Fruit fly (Drosophila melanogaster): Measurements from ENCODE around the gene SNF4Agamma.

The SNF4Agamma gene

DNA sequence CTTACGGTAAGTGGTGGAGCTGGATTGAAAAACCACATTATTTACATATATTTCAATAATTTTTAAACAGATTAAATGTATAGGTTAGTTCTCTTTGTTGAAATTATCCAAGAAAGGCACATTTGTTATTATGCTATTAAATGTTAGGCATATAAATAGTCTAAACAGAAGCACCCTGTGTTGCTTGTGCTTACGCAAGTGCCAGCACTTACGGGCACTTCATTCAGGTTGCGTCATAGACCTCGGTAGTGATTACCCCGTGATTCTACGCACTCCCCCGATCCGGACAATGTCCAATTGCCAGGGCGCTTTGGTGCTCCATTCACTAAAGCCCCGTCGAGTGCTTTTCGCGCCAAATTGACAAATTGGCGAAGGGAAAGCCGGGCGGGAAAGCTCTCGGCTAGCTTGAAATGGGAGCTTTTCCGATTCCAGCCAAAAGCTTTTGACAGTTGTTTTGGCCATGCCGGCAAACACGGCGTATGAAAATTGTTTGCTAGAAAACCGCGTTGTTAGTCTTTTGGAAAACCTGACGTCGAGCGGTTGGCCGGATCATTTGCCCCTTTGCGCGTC lies 106.0 kb downstream of the SNF4Agamma start, which contains the start of gene ETHR (continued):
- TF ChIP-seq CG4854 (GFP tag; optimal IDR thresholded peaks at IDR 0.05) (no peak), CG16779 (GFP tag; IDR thresholded peaks at IDR 0.05) (no peak), tx (GFP tag; optimal IDR thresholded peaks at IDR 0.05) (no peak), ttk (GFP tag; IDR thresholded peaks at IDR 0.05) (no peak), toy (GFP tag; IDR thresholded peaks at IDR 0.05) (no peak), ssp (GFP tag; IDR thresholded peaks at IDR 0.05) (no peak), Bdp1 (GFP tag; optimal IDR thresholded peaks at IDR 0.05) (no peak), danr (GFP tag; IDR thresholded peaks at IDR 0.05) (no peak), dati (GFP tag; IDR thresholded peaks at IDR 0.05) (no peak), CG3995 (GFP tag; optimal IDR thresholded peaks at IDR 0.05) (peak; percentile 77), gsb (GFP tag; IDR thresholded peaks at IDR 0.05) (no peak), CG5180 (GFP tag; optimal IDR thresholded peaks at IDR 0.05) (no peak), CG3838 (GFP tag; optimal IDR thresholded peaks at IDR 0.05) (no peak), CG8944 (GFP tag; optimal IDR thresholded peaks at IDR 0.05) (no peak), chn (GFP tag; optimal IDR thresholded peaks at IDR 0.05) (no peak), hkb (optimal IDR thresholded peaks at IDR 0.05) (no peak), hkb (GFP tag; IDR thresholded peaks at IDR 0.05) (peak; percentile 64), Hr39 (optimal IDR thresholded peaks at IDR 0.05) (no peak), run (tag; optimal IDR thresholded peaks at IDR 0.05) (no peak), Taf1 (GFP tag; IDR thresholded peaks at IDR 0.05) (no peak; the same call in 1 of the 2 replicates), gcm2 (GFP tag; optimal IDR thresholded peaks at IDR 0.05) (no peak), CG3163 (GFP tag; optimal IDR thresholded peaks at IDR 0.05) (no peak), CG12744 (GFP tag; optimal IDR thresholded peaks at IDR 0.05) (peak; percentile 19), Nf-YC (tag; optimal IDR thresholded peaks at IDR 0.05) (peak; percentile 56), CG14441 (GFP tag; IDR thresholded peaks at IDR 0.05) (peak; percentile 47; the same call in 1 of the 2 replicates), CG17359 (tag; optimal IDR thresholded peaks at IDR 0.05) (no peak), gem (tag; optimal IDR thresholded peaks at IDR 0.05) (peak; percentile 62), ato (GFP tag; IDR thresholded peaks at IDR 0.05; ENCODE audit: partially characterized antibody) (no peak), tio (GFP tag; optimal IDR thresholded peaks at IDR 0.05) (peak; percentile 35), CG16815 (GFP tag; optimal IDR thresholded peaks at IDR 0.05) (no peak), Hey (tag; optimal IDR thresholded peaks at IDR 0.05) (peak; percentile 21), Fer1 (GFP tag; optimal IDR thresholded peaks at IDR 0.05) (peak; percentile 56), CG4424 (GFP tag; optimal IDR thresholded peaks at IDR 0.05) (peak; percentile 51), CG15601 (tag; optimal IDR thresholded peaks at IDR 0.05) (no peak), ewg (GFP tag; optimal IDR thresholded peaks at IDR 0.05) (no peak), Nf-YA (GFP tag; IDR thresholded peaks at IDR 0.05) (no peak), ro (GFP tag; IDR thresholded peaks at IDR 0.05) (no peak), CG3281 (GFP tag; optimal IDR thresholded peaks at IDR 0.05) (peak; percentile 60), ken (GFP tag; IDR thresholded peaks at IDR 0.05) (no peak), MTF-1 (GFP tag; optimal IDR thresholded peaks at IDR 0.05; ENCODE audit: borderline replicate concordance) (no peak), CG7786 (GFP tag; optimal IDR thresholded peaks at IDR 0.05) (no peak), zfh1 (GFP tag; IDR thresholded peaks at IDR 0.05) (no peak), mld (GFP tag; IDR thresholded peaks at IDR 0.05; ENCODE audit: partially characterized antibody) (no peak), CG7839 (tag; optimal IDR thresholded peaks at IDR 0.05) (peak; percentile 41), CG8359 (GFP tag; optimal IDR thresholded peaks at IDR 0.05; ENCODE audit: borderline replicate concordance) (no peak), scrt (GFP tag; optimal IDR thresholded peaks at IDR 0.05) (no peak), Poxn (GFP tag; IDR thresholded peaks at IDR 0.05) (no peak), CG10267 (tag; optimal IDR thresholded peaks at IDR 0.05) (no peak), Kr (GFP tag; optimal IDR thresholded peaks at IDR 0.05) (no peak), Bteb2 (GFP tag; optimal IDR thresholded peaks at IDR 0.05) (no peak), usp (GFP tag; optimal IDR thresholded peaks at IDR 0.05) (no peak), sima (GFP tag; optimal IDR thresholded peaks at IDR 0.05) (no peak)
